Worm (Caenorhabditis elegans): ENCODE results near the gene Y46G5A.18.

ce11 chrII:12774402-12774801 is 30.7 kb downstream of the Y46G5A.18 start, which contains the start of gene Y46G5A.14:
- no peak for TF ChIP-seq zag-1 (tag; optimal IDR thresholded peaks at IDR 0.05)
- no peak for TF ChIP-seq nhr-237 (tag; optimal IDR thresholded peaks at IDR 0.05)

Measured in whole organism, L2 larva.